Worm (Caenorhabditis elegans) whole organism, midembryonic: Measurements from ENCODE around the gene ZK1320.2.

Experiments
- cog-1 ChIP-seq: sonication (generic microtip); optimal IDR thresholded peaks from 2 replicates; lab custom pipeline; 2016; ENCODE audit warnings: missing genetic modification characterization, missing compliant biosample characterization
- flt-1 ChIP-seq: fragments of 200-800 bp; sonication (Bioruptor generic); IDR thresholded peaks from 2 replicates; pipeline ENCODE4 v1.3.6; 2022; ENCODE audit warnings: missing genetic modification characterization, missing compliant biosample characterization
- tab-1 ChIP-seq: fragments of 200-800 bp; sonication (Bioruptor generic); IDR thresholded peaks from 2 replicates; pipeline ENCODE4 v1.3.6; 2022; ENCODE audit warnings: missing genetic modification characterization, missing compliant biosample characterization
- ztf-23 ChIP-seq: fragments of 200-800 bp; sonication (Bioruptor generic); IDR thresholded peaks from 2 replicates; pipeline ENCODE4 v1.3.6; 2022; ENCODE audit warnings: missing genetic modification reagents, missing genetic modification characterization, missing compliant biosample characterization

ce11 chrII:9700363-9700762, 41.6 kb upstream of the ZK1320.2 start, which contains the start of the genes Y53C12A.8 and Y53C12A.7:
- TF ChIP-seq ztf-23 (GFP tag; lab: Robert Waterston, UW): no peak
- no peak for TF ChIP-seq flt-1 (GFP tag; lab: Robert Waterston, UW)
- no peak for TF ChIP-seq cog-1 (tag; lab: Kevin White, UChicago)
- no peak for TF ChIP-seq tab-1 (GFP tag; lab: Robert Waterston, UW)
